Worm (Caenorhabditis elegans) whole organism, midembryonic: ENCODE measurements around the gene oac-37.

Experiments
- T22C8.4 ChIP-seq: fragments of 200-800 bp; sonication (Bioruptor generic); IDR thresholded peaks from 2 replicates; pipeline ENCODE4 v1.3.6; 2022; ENCODE audit warnings: missing genetic modification characterization, missing compliant biosample characterization
- cog-1 ChIP-seq: sonication (generic microtip); optimal IDR thresholded peaks from 2 replicates; lab custom pipeline; 2016; ENCODE audit warnings: missing genetic modification characterization, missing compliant biosample characterization
- flt-1 ChIP-seq: fragments of 200-800 bp; sonication (Bioruptor generic); IDR thresholded peaks from 2 replicates; pipeline ENCODE4 v1.3.6; 2022; ENCODE audit warnings: missing genetic modification characterization, missing compliant biosample characterization
- klf-2 ChIP-seq: fragments of 200-800 bp; sonication (Bioruptor generic); conservative IDR thresholded peaks from 2 replicates; pipeline ENCODE4 v1.3.6; 2022; ENCODE audit warnings: missing genetic modification reagents, missing genetic modification characterization, missing compliant biosample characterization
- med-1 ChIP-seq: sonication (generic microtip); optimal IDR thresholded peaks from 2 replicates; lab custom pipeline; 2017; ENCODE audit warnings: missing genetic modification characterization, mild to moderate bottlenecking, missing compliant biosample characterization, antibody characterized with exemption, missing genetic modification reagents; ENCODE audit not compliant: insufficient read depth
- ref-1 ChIP-seq: fragments of 200-800 bp; sonication (Bioruptor generic); conservative IDR thresholded peaks from 2 replicates; pipeline ENCODE4 v1.3.6; 2022; ENCODE audit warnings: missing genetic modification reagents, missing genetic modification characterization, missing compliant biosample characterization
- tab-1 ChIP-seq: fragments of 200-800 bp; sonication (Bioruptor generic); IDR thresholded peaks from 2 replicates; pipeline ENCODE4 v1.3.6; 2022; ENCODE audit warnings: missing genetic modification characterization, missing compliant biosample characterization
- ztf-23 ChIP-seq: fragments of 200-800 bp; sonication (Bioruptor generic); IDR thresholded peaks from 2 replicates; pipeline ENCODE4 v1.3.6; 2022; ENCODE audit warnings: missing genetic modification reagents, missing genetic modification characterization, missing compliant biosample characterization
- ztf-29 ChIP-seq: fragments of 200-800 bp; sonication (Bioruptor generic); IDR thresholded peaks from 2 replicates; pipeline ENCODE4 v1.3.6; 2022; ENCODE audit warnings: missing genetic modification reagents, missing genetic modification characterization, missing compliant biosample characterization

Gene oac-37

DNA sequence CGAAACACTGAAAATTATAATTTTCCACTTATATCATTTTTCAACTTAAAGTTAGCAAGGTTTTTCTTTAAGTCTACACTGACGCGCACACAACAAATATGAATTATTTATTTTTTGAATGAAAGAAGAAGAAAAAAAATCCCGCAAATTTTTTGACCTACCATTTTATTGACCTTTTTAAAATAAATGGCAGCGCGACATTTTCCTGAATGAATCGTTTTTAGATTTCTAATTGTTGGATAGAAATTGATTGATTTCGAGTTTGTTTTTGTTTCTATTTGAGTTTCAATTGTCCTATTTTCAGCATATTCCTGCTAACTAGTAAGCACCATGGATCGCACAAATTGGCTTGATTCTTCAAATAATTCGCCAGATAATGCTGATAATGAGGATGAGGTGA is 47.5 kb downstream of the oac-37 start, which contains the start of gene K01G12.3:
TSS of gene K01G12.3 (plus strand) at position 301 of the 400 bp plus-strand sequence.
- TF ChIP-seq T22C8.4 (GFP tag; lab: Robert Waterston, UW) (no peak), tab-1 (GFP tag; lab: Robert Waterston, UW) (no peak), ref-1 (no peak), med-1 (no peak), ztf-29 (GFP tag; lab: Robert Waterston, UW) (no peak), klf-2 (GFP tag; lab: Robert Waterston, UW) (no peak), ztf-23 (no peak), cog-1 (tag; lab: Kevin White, UChicago) (no peak), flt-1 (GFP tag; lab: Robert Waterston, UW) (no peak)

DNA sequence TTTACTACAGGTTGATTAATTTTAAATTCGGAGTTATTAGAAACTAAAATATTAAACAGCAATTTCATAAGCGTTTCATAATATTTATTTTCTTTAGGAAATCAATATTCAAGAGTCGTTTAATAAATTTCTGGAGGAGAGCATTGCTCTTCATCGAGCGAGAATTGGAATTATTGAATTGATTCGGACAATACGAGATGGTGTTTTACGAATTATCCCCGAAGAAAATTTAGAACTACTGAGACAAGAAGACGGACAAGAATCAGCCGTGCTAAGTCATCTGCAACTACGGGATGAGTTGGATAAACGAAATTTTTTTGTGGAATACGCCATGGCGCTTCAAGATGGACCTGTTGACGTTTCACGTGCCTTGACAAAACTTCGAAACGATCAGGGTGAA is 48.6 kb downstream of the oac-37 start:
- TF ChIP-seq ref-1 (no peak), klf-2 (GFP tag; lab: Robert Waterston, UW) (no peak), flt-1 (GFP tag; lab: Robert Waterston, UW) (no peak), med-1 (no peak), tab-1 (GFP tag; lab: Robert Waterston, UW) (no peak), ztf-29 (GFP tag; lab: Robert Waterston, UW) (no peak), ztf-23 (no peak), cog-1 (tag; lab: Kevin White, UChicago) (no peak), T22C8.4 (GFP tag; lab: Robert Waterston, UW) (no peak)

DNA sequence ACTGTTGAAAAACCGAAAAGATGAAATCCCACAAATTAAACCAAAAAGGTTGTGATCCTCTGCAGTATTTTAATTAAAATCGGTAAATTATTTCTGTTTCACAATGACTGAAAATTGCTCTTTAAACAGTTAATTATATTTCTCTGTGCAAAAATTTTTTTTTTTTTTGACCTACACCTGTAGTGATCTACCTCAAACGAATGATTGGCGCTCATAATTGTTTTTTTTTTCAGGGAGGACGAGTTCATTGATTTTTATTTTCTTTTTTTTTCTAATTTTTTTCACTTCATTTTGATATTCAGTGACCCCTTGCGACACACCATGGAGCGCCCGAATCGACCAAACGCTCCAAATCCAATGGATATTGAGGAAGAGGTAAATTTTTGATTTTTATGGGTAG is 50.5 kb downstream of the oac-37 start, which contains the start of gene F02H6.2:
TSS of gene F02H6.2 (plus strand) at position 301 of the 400 bp plus-strand sequence.
- TF ChIP-seq flt-1 (GFP tag; lab: Robert Waterston, UW) (no peak), tab-1 (GFP tag; lab: Robert Waterston, UW) (no peak), ref-1 (no peak)
